Worm (Caenorhabditis elegans): ENCODE data around the gene T26C5.2.

DNA sequence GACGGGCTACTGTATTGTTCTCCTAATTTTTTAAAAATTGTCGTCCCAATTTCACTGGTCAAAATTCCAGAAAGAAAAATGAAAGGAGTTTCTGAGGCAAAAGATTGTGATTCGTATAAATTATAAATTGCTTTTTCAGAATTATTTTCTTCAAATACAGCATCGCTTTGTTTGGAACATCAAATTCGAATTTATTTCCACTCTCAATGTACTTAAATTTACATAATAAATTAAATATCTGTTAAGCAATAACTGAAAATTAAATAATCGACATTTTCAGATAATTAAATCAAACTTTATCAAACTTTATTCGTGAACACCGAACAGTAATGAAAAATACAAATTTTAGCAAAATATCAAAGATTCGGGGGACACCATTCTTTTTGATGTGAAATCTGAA lies 41.7 kb downstream of the T26C5.2 start:
- TF ChIP-seq unc-62 (GFP tag; optimal IDR thresholded peaks at IDR 0.05 in 1 of 2): no peak
- no peak for TF ChIP-seq unc-62 (tag; optimal IDR thresholded peaks at IDR 0.05)
- TF ChIP-seq pqm-1 (tag; optimal IDR thresholded peaks at IDR 0.05): no peak
- no peak for TF ChIP-seq nhr-11 (tag; optimal IDR thresholded peaks at IDR 0.05)
- TF ChIP-seq dpl-1 (GFP tag; optimal IDR thresholded peaks at IDR 0.05): no peak
- no peak for TF ChIP-seq nhr-76 (tag; optimal IDR thresholded peaks at IDR 0.05)
- no peak for TF ChIP-seq zfp-2 (tag; optimal IDR thresholded peaks at IDR 0.05)
- TF ChIP-seq lin-39 (tag; optimal IDR thresholded peaks at IDR 0.05): no peak
- no peak for TF ChIP-seq ces-1 (GFP tag; optimal IDR thresholded peaks at IDR 0.05)
- TF ChIP-seq lin-29 (GFP tag; IDR thresholded peaks at IDR 0.05): no peak
